Fruit fly (Drosophila melanogaster) whole organism, prepupa: ENCODE measurements around the gene CG7840.
A peak's percentile ranks its signal among the peaks of the same experiment; 100 is the strongest.

ENCODE experiments used
- Blimp-1 ChIP-seq: fragments of 200-800 bp; sonication (Bioruptor generic); optimal IDR thresholded peaks from 3 replicates; lab custom pipeline; 2017; ENCODE audit warnings: missing biosample characterization, missing genetic modification characterization, mild to moderate bottlenecking, moderate library complexity, missing genetic modification reagents
- CG10631 ChIP-seq: fragments of 200-800 bp; sonication (Bioruptor generic); optimal IDR thresholded peaks from 2 replicates; lab custom pipeline; 2016; ENCODE audit warnings: missing biosample characterization, missing genetic modification characterization
- CG10669 ChIP-seq: fragments of 200-800 bp; sonication (Bioruptor generic); optimal IDR thresholded peaks from 3 replicates; lab custom pipeline; 2018; ENCODE audit warnings: missing biosample characterization, mild to moderate bottlenecking, missing genetic modification characterization, moderate library complexity
- CG11762 ChIP-seq: fragments of 200-800 bp; sonication (Bioruptor generic); optimal IDR thresholded peaks from 3 replicates; lab custom pipeline; 2016; ENCODE audit warnings: missing biosample characterization, missing genetic modification characterization; ENCODE audit not compliant: insufficient read depth
- CG11902 ChIP-seq: fragments of 200-800 bp; sonication (Bioruptor generic); optimal IDR thresholded peaks from 3 replicates; lab custom pipeline; 2016; ENCODE audit warnings: missing biosample characterization, missing genetic modification characterization
- CG1621 ChIP-seq: fragments of 200-800 bp; sonication (Bioruptor generic); optimal IDR thresholded peaks from 3 replicates; lab custom pipeline; 2018; ENCODE audit warnings: missing biosample characterization, mild to moderate bottlenecking, missing genetic modification characterization
- CG16779 ChIP-seq: fragments of 200-800 bp; sonication (Bioruptor generic); optimal IDR thresholded peaks from 3 replicates; lab custom pipeline; 2017; ENCODE audit warnings: missing biosample characterization, mild to moderate bottlenecking, missing genetic modification characterization
- CG32006 ChIP-seq: fragments of 200-800 bp; sonication (Bioruptor generic); optimal IDR thresholded peaks from 3 replicates; lab custom pipeline; 2017; ENCODE audit warnings: missing biosample characterization, mild to moderate bottlenecking, missing genetic modification characterization
- CG4318 ChIP-seq: fragments of 200-800 bp; sonication (Bioruptor generic); optimal IDR thresholded peaks from 3 replicates; lab custom pipeline; 2017; ENCODE audit warnings: missing biosample characterization, mild to moderate bottlenecking, missing genetic modification characterization
- CG6163 ChIP-seq: fragments of 200-800 bp; sonication (Bioruptor generic); IDR thresholded peaks from 3 replicates; pipeline ENCODE4 v1.3.6; 2022; ENCODE audit warnings: missing biosample characterization, missing genetic modification characterization
- CG6276 ChIP-seq: fragments of 200-800 bp; sonication (Bioruptor generic); optimal IDR thresholded peaks from 2 replicates; lab custom pipeline; 2017; ENCODE audit warnings: missing biosample characterization, mild to moderate bottlenecking, missing genetic modification characterization
- CG7368 ChIP-seq: fragments of 200-800 bp; sonication (Bioruptor generic); optimal IDR thresholded peaks from 3 replicates; lab custom pipeline; 2016; ENCODE audit warnings: missing biosample characterization, missing genetic modification characterization
- CG8632 ChIP-seq: fragments of 200-800 bp; sonication (Bioruptor generic); optimal IDR thresholded peaks from 3 replicates; lab custom pipeline; 2016; ENCODE audit warnings: missing biosample characterization, missing genetic modification characterization
- Eip78C ChIP-seq: fragments of 200-800 bp; sonication (Bioruptor generic); peaks from one replicate; lab custom pipeline; 2016; ENCODE audit warnings: missing biosample characterization, missing genetic modification characterization
- Eip93F ChIP-seq: fragments of 200-800 bp; sonication (Bioruptor generic); optimal IDR thresholded peaks from 2 replicates; lab custom pipeline; 2016; ENCODE audit warnings: missing biosample characterization, mild to moderate bottlenecking, missing genetic modification characterization
- Ets96B ChIP-seq: fragments of 200-800 bp; optimal IDR thresholded peaks from 2 replicates; lab custom pipeline; 2019; ENCODE audit warnings: missing biosample characterization, mild to moderate bottlenecking, missing genetic modification characterization, moderate library complexity
- Hr39 ChIP-seq: fragments of 200-800 bp; sonication (Bioruptor generic); optimal IDR thresholded peaks from 2 replicates; lab custom pipeline; 2016; ENCODE audit warnings: missing biosample characterization, missing genetic modification characterization
- Hr4 ChIP-seq: fragments of 200-800 bp; sonication (Bioruptor generic); optimal IDR thresholded peaks from 3 replicates; lab custom pipeline; 2016; ENCODE audit warnings: missing biosample characterization, missing genetic modification characterization
- OdsH ChIP-seq: fragments of 200-800 bp; sonication (Bioruptor generic); optimal IDR thresholded peaks from 3 replicates; lab custom pipeline; 2016; ENCODE audit warnings: missing biosample characterization, missing genetic modification characterization
- Smox ChIP-seq: fragments of 200-800 bp; sonication (Bioruptor generic); optimal IDR thresholded peaks from 3 replicates; lab custom pipeline; 2016; ENCODE audit warnings: missing biosample characterization, missing genetic modification characterization
- achi ChIP-seq: fragments of 200-800 bp; sonication (Bioruptor generic); optimal IDR thresholded peaks from 3 replicates; lab custom pipeline; 2016; ENCODE audit warnings: missing biosample characterization, missing genetic modification characterization
- acj6 ChIP-seq: fragments of 200-800 bp; sonication (Bioruptor generic); optimal IDR thresholded peaks from 3 replicates; lab custom pipeline; 2016; ENCODE audit warnings: missing biosample characterization, missing genetic modification characterization
- cyc ChIP-seq: fragments of 200-800 bp; sonication (Bioruptor generic); optimal IDR thresholded peaks from 3 replicates; lab custom pipeline; 2016; ENCODE audit warnings: missing biosample characterization, missing genetic modification characterization
- dsx ChIP-seq: fragments of 200-800 bp; optimal IDR thresholded peaks from 3 replicates; lab custom pipeline; 2019; ENCODE audit warnings: missing biosample characterization, mild to moderate bottlenecking, missing genetic modification characterization, moderate library complexity; ENCODE audit not compliant: poor library complexity, severe bottlenecking
- eg ChIP-seq: fragments of 200-800 bp; sonication (Bioruptor generic); IDR thresholded peaks from 3 replicates; pipeline ENCODE4 v1.3.6; 2022; ENCODE audit warnings: missing biosample characterization, missing genetic modification characterization
- esn ChIP-seq: fragments of 200-800 bp; sonication (Bioruptor generic); optimal IDR thresholded peaks from 2 replicates; lab custom pipeline; 2016; ENCODE audit warnings: missing biosample characterization, mild to moderate bottlenecking, missing genetic modification characterization, moderate library complexity
- fd85E ChIP-seq: fragments of 200-800 bp; sonication (Bioruptor generic); optimal IDR thresholded peaks from 3 replicates; lab custom pipeline; 2016; ENCODE audit warnings: missing biosample characterization, missing genetic modification characterization
- fkh ChIP-seq: fragments of 200-800 bp; sonication (Bioruptor generic); optimal IDR thresholded peaks from 3 replicates; lab custom pipeline; 2017; ENCODE audit warnings: missing biosample characterization, mild to moderate bottlenecking, missing genetic modification characterization, moderate library complexity
- lz ChIP-seq: fragments of 200-800 bp; sonication (Bioruptor generic); optimal IDR thresholded peaks from 3 replicates; lab custom pipeline; 2016; ENCODE audit warnings: missing biosample characterization, missing genetic modification characterization
- net ChIP-seq: fragments of 200-800 bp; sonication (Bioruptor generic); optimal IDR thresholded peaks from 3 replicates; lab custom pipeline; 2016; ENCODE audit warnings: missing biosample characterization, missing genetic modification characterization
- pdm3 ChIP-seq: fragments of 200-800 bp; sonication (Bioruptor generic); optimal IDR thresholded peaks from 3 replicates; lab custom pipeline; 2016; ENCODE audit warnings: missing biosample characterization, missing genetic modification characterization
- salr ChIP-seq, 2 experiments: fragments of 200-800 bp; sonication (Bioruptor generic); optimal IDR thresholded peaks; 3 replicates each; lab custom pipeline; 2016 to 2018; ENCODE audit warnings: missing biosample characterization in 2 of 2, missing genetic modification characterization in 2 of 2, mild to moderate bottlenecking in 1 of 2
- spab ChIP-seq: fragments of 200-800 bp; sonication (Bioruptor generic); optimal IDR thresholded peaks from 2 replicates; lab custom pipeline; 2017; ENCODE audit warnings: missing biosample characterization, mild to moderate bottlenecking, missing genetic modification characterization, missing genetic modification reagents
- svp ChIP-seq: fragments of 200-800 bp; sonication (Bioruptor generic); peaks from one replicate; lab custom pipeline; 2016; ENCODE audit warnings: missing biosample characterization, missing genetic modification characterization
- vri ChIP-seq: fragments of 200-800 bp; sonication (Bioruptor generic); optimal IDR thresholded peaks from 3 replicates; lab custom pipeline; 2016; ENCODE audit warnings: missing biosample characterization, mild to moderate bottlenecking, missing genetic modification characterization

CG7840 gene

dm6 chr2L:8334705-8335104 is 29.3 kb downstream of the CG7840 start (continued):
- TF ChIP-seq Smox (GFP tag; lab: Kevin White, UChicago) (no peak), lz (no peak), dsx (GFP tag; lab: Kevin White, UChicago) (no peak), CG32006 (GFP tag; lab: Kevin White, UChicago) (no peak), CG11902 (no peak), Blimp-1 (GFP tag; lab: Kevin White, UChicago) (no peak), cyc (GFP tag; lab: Kevin White, UChicago) (no peak), CG10669 (no peak), CG16779 (tag; lab: Kevin White, UChicago) (no peak), CG10631 (GFP tag; lab: Kevin White, UChicago) (no peak), Hr4 (GFP tag; lab: Kevin White, UChicago) (no peak), CG6163 (GFP tag; lab: Robert Waterston, UW) (0 out of 3 replicates have a peak, but pooled peaks have one; percentile 23), achi (GFP tag; lab: Kevin White, UChicago) (peak; percentile 7), OdsH (peak; percentile 15), Eip78C (peak; percentile 73), CG11762 (GFP tag; lab: Kevin White, UChicago) (no peak), esn (GFP tag; lab: Kevin White, UChicago) (no peak)
- TF ChIP-seq, all 60 proteins: peak for 5

dm6 chr2L:8338039-8338438 is 32.7 kb downstream of the CG7840 start, which contains the start of gene witty:
Gene witty, plus strand, starts transcription at chr2L:8338287.
- TF ChIP-seq CG1621 (tag; lab: Kevin White, UChicago) (no peak), pdm3 (GFP tag; lab: Kevin White, UChicago) (no peak), achi (GFP tag; lab: Kevin White, UChicago) (no peak), svp (no peak), Ets96B (no peak), CG11902 (no peak), eg (no peak), salr (GFP tag; optimal IDR thresholded peaks at IDR 0.05; lab: Kevin White, UChicago) (no peak), net (GFP tag; lab: Kevin White, UChicago) (no peak), CG6163 (GFP tag; lab: Robert Waterston, UW) (no peak), vri (GFP tag; lab: Kevin White, UChicago) (no peak), CG7368 (GFP tag; lab: Kevin White, UChicago) (no peak), spab (GFP tag; lab: Kevin White, UChicago) (no peak), CG6276 (GFP tag; lab: Kevin White, UChicago) (no peak), fd85E (GFP tag; lab: Kevin White, UChicago) (no peak), CG4318 (GFP tag; lab: Kevin White, UChicago) (no peak), acj6 (GFP tag; lab: Kevin White, UChicago) (no peak)

- TF ChIP-seq acj6 (GFP tag; lab: Kevin White, UChicago) (no peak), Hr39 (GFP tag; lab: Kevin White, UChicago) (no peak), fkh (no peak), vri (GFP tag; lab: Kevin White, UChicago) (no peak), CG4318 (GFP tag; lab: Kevin White, UChicago) (no peak), CG7368 (GFP tag; lab: Kevin White, UChicago) (no peak), CG6276 (GFP tag; lab: Kevin White, UChicago) (no peak), CG11902 (no peak), CG8632 (GFP tag; lab: Kevin White, UChicago) (no peak)
Observed at dm6 chr2L:8339751-8340349, 34.5 kb downstream of the CG7840 start.

dm6 chr2L:8342395-8342794 is 37.0 kb downstream of the CG7840 start, which contains the start of gene CG14273:
Gene CG14273, plus strand, starts transcription at chr2L:8342695.
- TF ChIP-seq Eip93F (GFP tag; lab: Kevin White, UChicago), result no peak
- TF ChIP-seq, all 60 proteins: peak for 0
